Worm (Caenorhabditis elegans) whole organism, L1 larva: ENCODE data around the gene Y116A8A.4.

ENCODE experiments used
- C16A3.4 ChIP-seq: fragments of 150-350 bp; optimal IDR thresholded peaks from 2 replicates; lab custom pipeline; 2014; ENCODE audit warnings: missing biosample characterization, missing genetic modification characterization
- ama-1 ChIP-seq: fragments of 150-350 bp; optimal IDR thresholded peaks from 2 replicates; lab custom pipeline; 2014
- blmp-1 ChIP-seq: fragments of 150-350 bp; optimal IDR thresholded peaks from 2 replicates; lab custom pipeline; 2014; ENCODE audit warnings: missing biosample characterization, missing genetic modification characterization
- ceh-63 ChIP-seq: fragments of 200-800 bp; sonication (Bioruptor generic); optimal IDR thresholded peaks from 2 replicates; lab custom pipeline; 2018; ENCODE audit warnings: mild to moderate bottlenecking, missing genetic modification characterization, missing compliant biosample characterization
- ceh-90 ChIP-seq: sonication (generic microtip); optimal IDR thresholded peaks from 2 replicates; lab custom pipeline; 2016; ENCODE audit warnings: missing genetic modification characterization, missing compliant biosample characterization
- dpl-1 ChIP-seq, 3 experiments: fragments of 150-350 bp in 2 of 3; sonication (generic microtip) in 1 of 3; optimal IDR thresholded peaks; 2 replicates each; lab custom pipeline; 2014 to 2017; ENCODE audit warnings: missing biosample characterization in 3 of 3, missing genetic modification characterization in 3 of 3, missing genetic modification reagents in 3 of 3
- dsc-1 ChIP-seq: sonication (generic microtip); optimal IDR thresholded peaks from 2 replicates; lab custom pipeline; 2016; ENCODE audit warnings: mild to moderate bottlenecking, missing genetic modification characterization, missing compliant biosample characterization
- efl-1 ChIP-seq, 4 experiments: fragments of 150-350 bp; optimal IDR thresholded peaks in 3 of 4; peaks in 1 of 4; 1 replicate in 1 of 4; 2 replicates in 3 of 4; lab custom pipeline; 2014; ENCODE audit warnings: missing biosample characterization in 2 of 4, missing genetic modification characterization in 2 of 4, missing genetic modification reagents in 2 of 4
- egl-13 ChIP-seq: sonication (generic microtip); optimal IDR thresholded peaks from 2 replicates; lab custom pipeline; 2016; ENCODE audit warnings: missing genotype, missing genetic modification reagents, missing genetic modification characterization, missing compliant biosample characterization
- elt-2 ChIP-seq: sonication (generic microtip); optimal IDR thresholded peaks from 2 replicates; lab custom pipeline; 2016; ENCODE audit warnings: missing genetic modification characterization, mild to moderate bottlenecking, inconsistent platforms, missing compliant biosample characterization, missing genetic modification reagents
- ets-5 ChIP-seq: fragments of 200-800 bp; sonication (Bioruptor generic); IDR thresholded peaks from 2 replicates; pipeline ENCODE4 v1.3.6; 2022; ENCODE audit warnings: missing genetic modification characterization, missing compliant biosample characterization
- hlh-4 ChIP-seq: sonication (generic microtip); optimal IDR thresholded peaks from 2 replicates; lab custom pipeline; 2016; ENCODE audit warnings: mild to moderate bottlenecking, missing genetic modification characterization, missing compliant biosample characterization
- jun-1 ChIP-seq: fragments of 150-350 bp; optimal IDR thresholded peaks from 2 replicates; lab custom pipeline; 2014; ENCODE audit warnings: missing biosample characterization, missing genetic modification reagents, missing genetic modification characterization
- lin-13 ChIP-seq: fragments of 150-350 bp; optimal IDR thresholded peaks from 2 replicates; lab custom pipeline; 2014; ENCODE audit warnings: missing biosample characterization, missing genetic modification reagents, missing genetic modification characterization
- lin-14 ChIP-seq: fragments of 200-800 bp; sonication (Bioruptor generic); optimal IDR thresholded peaks from 2 replicates; lab custom pipeline; 2018; ENCODE audit warnings: mild to moderate bottlenecking, missing genetic modification characterization, moderate library complexity, missing compliant biosample characterization
- lin-35 ChIP-seq, 2 experiments: fragments of 150-350 bp; optimal IDR thresholded peaks; 2 replicates each; lab custom pipeline; 2014; ENCODE audit warnings: missing biosample characterization in 2 of 2, missing genetic modification characterization in 2 of 2, missing genetic modification reagents in 2 of 2
- lin-39 ChIP-seq: fragments of 150-350 bp; optimal IDR thresholded peaks from 2 replicates; lab custom pipeline; 2014; ENCODE audit warnings: missing biosample characterization, missing genetic modification reagents, missing genetic modification characterization
- mab-9 ChIP-seq: fragments of 200-800 bp; sonication (Bioruptor generic); IDR thresholded peaks from 2 replicates; pipeline ENCODE4 v1.3.6; 2022; ENCODE audit warnings: missing genetic modification reagents, missing genetic modification characterization, missing compliant biosample characterization
- mdl-1 ChIP-seq, 2 experiments: fragments of 150-350 bp; optimal IDR thresholded peaks; 2 replicates each; lab custom pipeline; 2014 to 2017; ENCODE audit warnings: missing biosample characterization in 2 of 2, missing genetic modification characterization in 2 of 2, inconsistent platforms in 1 of 2
- mef-2 ChIP-seq: fragments of 150-350 bp; optimal IDR thresholded peaks from 2 replicates; lab custom pipeline; 2014; ENCODE audit warnings: missing biosample characterization, missing genetic modification characterization
- nhr-12 ChIP-seq: sonication (generic microtip); optimal IDR thresholded peaks from 2 replicates; lab custom pipeline; 2017; ENCODE audit warnings: missing biosample characterization, missing genetic modification characterization
- nhr-19 ChIP-seq: fragments of 200-800 bp; sonication (Bioruptor generic); conservative IDR thresholded peaks from 2 replicates; pipeline ENCODE4 v1.3.6; 2022; ENCODE audit warnings: missing genetic modification characterization, missing compliant biosample characterization
- nhr-20 ChIP-seq: sonication (generic microtip); optimal IDR thresholded peaks from 2 replicates; lab custom pipeline; 2016; ENCODE audit warnings: mild to moderate bottlenecking, missing genetic modification characterization, missing compliant biosample characterization
- nhr-237 ChIP-seq: fragments of 150-350 bp; optimal IDR thresholded peaks from 2 replicates; lab custom pipeline; 2014; ENCODE audit warnings: missing biosample characterization, missing genetic modification characterization
- nhr-28 ChIP-seq: fragments of 150-350 bp; optimal IDR thresholded peaks from 2 replicates; lab custom pipeline; 2014; ENCODE audit warnings: missing biosample characterization, missing genetic modification characterization
- nhr-47 ChIP-seq: sonication (generic microtip); optimal IDR thresholded peaks from 2 replicates; lab custom pipeline; 2016; ENCODE audit warnings: mild to moderate bottlenecking, missing genetic modification characterization, moderate library complexity, missing compliant biosample characterization
- nhr-71 ChIP-seq: sonication (generic microtip); optimal IDR thresholded peaks from 2 replicates; lab custom pipeline; 2016; ENCODE audit warnings: mild to moderate bottlenecking, missing genetic modification characterization, moderate library complexity, missing compliant biosample characterization
- nhr-77 ChIP-seq: fragments of 150-350 bp; optimal IDR thresholded peaks from 2 replicates; lab custom pipeline; 2014; ENCODE audit warnings: missing biosample characterization, missing genetic modification characterization
- nhr-84 ChIP-seq: sonication (generic microtip); optimal IDR thresholded peaks from 2 replicates; lab custom pipeline; 2017; ENCODE audit warnings: missing biosample characterization, missing genetic modification characterization
- nhr-85 ChIP-seq: sonication (generic microtip); peaks from one replicate; lab custom pipeline; 2016; ENCODE audit warnings: missing genetic modification characterization, inconsistent platforms, missing compliant biosample characterization
- nhr-90 ChIP-seq: sonication (generic microtip); optimal IDR thresholded peaks from 2 replicates; lab custom pipeline; 2016; ENCODE audit warnings: mild to moderate bottlenecking, missing genetic modification characterization, missing compliant biosample characterization; ENCODE audit not compliant: poor library complexity
- pag-3 ChIP-seq: sonication (generic microtip); optimal IDR thresholded peaks from 2 replicates; lab custom pipeline; 2017; ENCODE audit warnings: missing genetic modification characterization, mild to moderate bottlenecking, missing compliant biosample characterization, antibody characterized with exemption, borderline replicate concordance; ENCODE audit not compliant: insufficient read depth
- pqm-1 ChIP-seq: sonication (generic microtip); optimal IDR thresholded peaks from 3 replicates; lab custom pipeline; 2017; ENCODE audit warnings: missing biosample characterization, missing genetic modification characterization
- rnt-1 ChIP-seq: sonication (generic microtip); optimal IDR thresholded peaks from 2 replicates; lab custom pipeline; 2016; ENCODE audit warnings: mild to moderate bottlenecking, missing genetic modification characterization, moderate library complexity, missing compliant biosample characterization
- snpc-4 ChIP-seq: fragments of 150-350 bp; optimal IDR thresholded peaks from 2 replicates; lab custom pipeline; 2014; ENCODE audit warnings: missing biosample characterization, missing genetic modification characterization
- sox-4 ChIP-seq: sonication (generic microtip); optimal IDR thresholded peaks from 2 replicates; lab custom pipeline; 2016; ENCODE audit warnings: missing genetic modification characterization, missing compliant biosample characterization
- sptf-1 ChIP-seq: fragments of 150-350 bp; optimal IDR thresholded peaks from 2 replicates; lab custom pipeline; 2014; ENCODE audit warnings: missing biosample characterization, missing genetic modification characterization
- swsn-7 ChIP-seq: sonication (generic microtip); optimal IDR thresholded peaks from 2 replicates; lab custom pipeline; 2016; ENCODE audit warnings: missing genetic modification characterization, missing compliant biosample characterization
- unc-130 ChIP-seq: fragments of 150-350 bp; optimal IDR thresholded peaks from 2 replicates; lab custom pipeline; 2017; ENCODE audit warnings: missing biosample characterization, missing genetic modification characterization, inconsistent platforms
- unc-30 ChIP-seq: sonication (generic microtip); optimal IDR thresholded peaks from 2 replicates; lab custom pipeline; 2017; ENCODE audit warnings: missing biosample characterization, missing genetic modification characterization
- unc-62 ChIP-seq: fragments of 150-350 bp; optimal IDR thresholded peaks from 2 replicates; lab custom pipeline; 2014; ENCODE audit warnings: missing biosample characterization, missing genetic modification reagents, missing genetic modification characterization
- vab-15 ChIP-seq: sonication (generic microtip); optimal IDR thresholded peaks from 2 replicates; lab custom pipeline; 2017; ENCODE audit warnings: missing genotype, mild to moderate bottlenecking, missing genetic modification characterization, missing compliant biosample characterization
- xbp-1 ChIP-seq: sonication (generic microtip); optimal IDR thresholded peaks from 2 replicates; lab custom pipeline; 2016; ENCODE audit warnings: missing genetic modification characterization, missing compliant biosample characterization
- zag-1 ChIP-seq: fragments of 150-350 bp; optimal IDR thresholded peaks from 2 replicates; lab custom pipeline; 2014; ENCODE audit warnings: missing biosample characterization, missing genetic modification characterization
- ztf-11 ChIP-seq, 2 experiments: sonication (generic microtip); optimal IDR thresholded peaks; 2 replicates each; lab custom pipeline; 2016 to 2017; ENCODE audit warnings: missing genetic modification characterization in 2 of 2, missing biosample characterization in 1 of 2, missing compliant biosample characterization in 1 of 2

Gene Y116A8A.4

DNA sequence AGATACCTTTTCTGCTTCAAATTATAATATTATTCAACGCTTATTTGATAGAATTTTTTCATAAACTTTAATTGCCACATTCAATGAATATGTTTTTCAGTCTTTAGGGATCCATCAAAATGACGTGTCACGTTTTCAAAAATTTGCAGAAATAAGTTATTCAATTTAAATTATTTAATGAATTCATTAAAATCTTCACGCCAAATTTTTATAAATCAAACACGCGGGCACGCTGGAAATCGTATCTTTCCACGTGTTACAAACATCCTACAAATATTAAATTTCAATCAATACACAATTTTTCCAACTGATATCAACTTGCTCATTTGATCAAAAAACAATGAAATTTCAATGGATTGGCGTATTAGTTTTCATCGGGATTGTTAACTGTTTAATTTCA lies at the start of gene Y116A8A.4:
Gene Y116A8A.4 (plus strand): TSS at position 301 of the 400 bp plus-strand sequence.
- TF ChIP-seq unc-62 (GFP tag; lab: Kevin White, UChicago), result no peak
- no peak for TF ChIP-seq pag-3 (tag; lab: Kevin White, UChicago)
- no peak for TF ChIP-seq egl-13
- TF ChIP-seq nhr-71 (tag; lab: Kevin White, UChicago), result no peak
- TF ChIP-seq mab-9 (GFP tag; lab: Robert Waterston, UW), result no peak

DNA sequence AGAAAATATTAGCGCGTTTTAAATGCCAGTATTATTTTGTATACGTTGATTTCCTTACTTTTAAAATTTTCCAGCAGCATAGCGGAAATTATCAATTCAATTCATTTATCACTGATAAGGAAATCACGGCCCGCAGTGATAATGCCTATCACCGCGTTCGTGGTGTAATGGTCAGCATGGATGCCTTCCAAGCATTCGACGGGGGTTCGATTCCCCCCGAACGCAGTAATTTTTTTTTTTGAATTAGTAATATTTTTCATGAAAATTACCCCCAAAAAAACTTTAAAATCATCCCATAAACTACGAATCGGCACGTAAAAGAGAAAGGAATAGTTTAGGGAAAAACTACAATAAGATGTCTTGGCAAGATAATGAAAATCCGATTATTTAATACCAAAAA lies 47.6 kb upstream of the Y116A8A.4 start:
- TF ChIP-seq ets-5 (GFP tag; lab: Robert Waterston, UW) (no peak), sptf-1 (tag; lab: Kevin White, UChicago) (no peak), lin-14 (GFP tag; lab: Kevin White, UChicago) (no peak), elt-2 (tag; lab: Kevin White, UChicago) (peak; percentile 54), nhr-90 (tag; lab: Kevin White, UChicago) (peak; percentile 14), lin-35 (GFP tag; optimal IDR thresholded peaks at IDR 0.05; lab: Kevin White, UChicago) (peak in 1 of 2 experiments; percentile 31), xbp-1 (no peak)
- TF ChIP-seq, all 84 proteins: peak for 3

DNA sequence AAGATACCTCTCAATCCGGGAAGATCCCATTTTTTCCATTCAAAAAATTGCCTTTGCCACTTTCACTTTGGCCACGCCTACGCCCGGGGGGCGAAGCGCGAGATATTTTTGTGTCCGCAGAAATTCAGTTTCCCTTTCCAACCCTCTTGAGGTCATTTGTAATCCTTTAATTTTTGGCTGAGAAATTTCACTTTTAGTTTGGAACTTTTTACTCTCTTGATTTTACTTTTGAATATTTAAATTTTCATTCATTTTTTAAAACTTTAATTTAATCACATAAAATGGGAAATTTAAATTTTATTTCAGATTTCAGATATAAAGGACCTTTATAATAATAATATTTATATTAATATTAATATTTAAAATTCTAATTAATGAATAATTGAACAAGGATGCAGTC lies 47.2 kb upstream of the Y116A8A.4 start, which contains the start of gene Y43D4A.5:
Gene Y43D4A.5 (plus strand): TSS at position 301 of the 400 bp plus-strand sequence.
- no peak for TF ChIP-seq nhr-237 (tag; lab: Kevin White, UChicago)
- TF ChIP-seq mab-9 (GFP tag; lab: Robert Waterston, UW), result no peak
- TF ChIP-seq blmp-1 (tag; lab: Kevin White, UChicago), result peak; percentile 62
- TF ChIP-seq, all 84 proteins: peak for 1

DNA sequence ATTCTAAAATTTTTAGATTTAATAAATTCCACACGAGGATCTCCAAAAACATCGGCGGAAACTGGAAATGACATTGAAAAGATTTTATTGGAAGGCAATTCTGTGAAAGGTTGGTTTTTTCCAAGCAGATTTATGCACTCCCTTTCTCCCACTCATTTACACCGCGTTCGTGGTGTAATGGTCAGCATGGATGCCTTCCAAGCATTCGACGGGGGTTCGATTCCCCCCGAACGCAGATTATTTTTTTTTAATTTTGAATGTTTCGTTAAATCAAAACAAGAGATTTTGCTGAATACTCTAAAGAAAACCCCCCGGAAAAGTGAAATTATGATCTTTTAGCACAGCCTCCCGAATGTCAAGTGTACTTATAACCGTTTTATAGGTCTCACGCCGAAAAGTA lies 46.7 kb upstream of the Y116A8A.4 start:
- no peak for TF ChIP-seq rnt-1 (tag; lab: Kevin White, UChicago)
- no peak for TF ChIP-seq mab-9 (GFP tag; lab: Robert Waterston, UW)
- TF ChIP-seq efl-1 (optimal IDR thresholded peaks at IDR 0.05; lab: Kevin White, UChicago), result peak in 1 of 2 experiments; percentile 19
- no peak for TF ChIP-seq efl-1 (GFP tag; optimal IDR thresholded peaks at IDR 0.05 in 1 of 2; lab: Kevin White, UChicago)
- TF ChIP-seq nhr-90 (tag; lab: Kevin White, UChicago), result peak; percentile 43
- TF ChIP-seq ceh-90, result no peak
- no peak for TF ChIP-seq dsc-1 (tag; lab: Kevin White, UChicago)
- no peak for TF ChIP-seq sox-4
- no peak for TF ChIP-seq ceh-63 (GFP tag; lab: Kevin White, UChicago)
- no peak for TF ChIP-seq vab-15 (tag; lab: Kevin White, UChicago)
- TF ChIP-seq nhr-71 (tag; lab: Kevin White, UChicago), result no peak
- peak; percentile 51 for TF ChIP-seq nhr-85 (tag; lab: Kevin White, UChicago)
- no peak for TF ChIP-seq unc-62 (GFP tag; lab: Kevin White, UChicago)
- no peak for TF ChIP-seq hlh-4 (tag; lab: Kevin White, UChicago)
- no peak for TF ChIP-seq unc-30 (tag; lab: Kevin White, UChicago)
- TF ChIP-seq ama-1 (lab: Kevin White, UChicago), result no peak
- TF ChIP-seq lin-14 (GFP tag; lab: Kevin White, UChicago), result no peak
- TF ChIP-seq lin-39 (tag; lab: Kevin White, UChicago), result no peak
- no peak for TF ChIP-seq nhr-12 (tag; lab: Kevin White, UChicago)
- TF ChIP-seq nhr-19, result peak; percentile 27; the same call in 1 of the 2 replicates
- TF ChIP-seq nhr-77 (tag; lab: Kevin White, UChicago), result no peak
- TF ChIP-seq ets-5 (GFP tag; lab: Robert Waterston, UW), result no peak
- no peak for TF ChIP-seq nhr-237 (tag; lab: Kevin White, UChicago)
- no peak for TF ChIP-seq unc-130 (tag; lab: Kevin White, UChicago)
- no peak for TF ChIP-seq pqm-1 (tag; lab: Kevin White, UChicago)
- no peak for TF ChIP-seq egl-13
- no peak for TF ChIP-seq nhr-47
- TF ChIP-seq nhr-84 (tag; lab: Kevin White, UChicago), result no peak
- TF ChIP-seq snpc-4 (tag; lab: Kevin White, UChicago), result no peak
- TF ChIP-seq zag-1, result no peak
- TF ChIP-seq jun-1 (tag; lab: Kevin White, UChicago), result no peak
- no peak for TF ChIP-seq nhr-20 (tag; lab: Kevin White, UChicago)
- no peak for TF ChIP-seq elt-2 (tag; lab: Kevin White, UChicago)
- no peak for TF ChIP-seq mef-2
- no peak for TF ChIP-seq lin-13 (GFP tag; lab: Kevin White, UChicago)
- TF ChIP-seq dpl-1 (GFP tag; optimal IDR thresholded peaks at IDR 0.05; lab: Kevin White, UChicago), result peak in 1 of 3 experiments; percentile 8
- no peak for TF ChIP-seq nhr-28 (tag; lab: Kevin White, UChicago)
- no peak for TF ChIP-seq mdl-1 (tag; optimal IDR thresholded peaks at IDR 0.05; lab: Kevin White, UChicago)
- TF ChIP-seq C16A3.4 (tag; lab: Kevin White, UChicago), result peak; percentile 26
- TF ChIP-seq ztf-11 (tag; optimal IDR thresholded peaks at IDR 0.05; lab: Kevin White, UChicago), result no peak
- peak; percentile 15 for TF ChIP-seq swsn-7 (tag; lab: Kevin White, UChicago)
